Worm (Caenorhabditis elegans): ENCODE results near the gene ugt-12.

ugt-12 gene

DNA sequence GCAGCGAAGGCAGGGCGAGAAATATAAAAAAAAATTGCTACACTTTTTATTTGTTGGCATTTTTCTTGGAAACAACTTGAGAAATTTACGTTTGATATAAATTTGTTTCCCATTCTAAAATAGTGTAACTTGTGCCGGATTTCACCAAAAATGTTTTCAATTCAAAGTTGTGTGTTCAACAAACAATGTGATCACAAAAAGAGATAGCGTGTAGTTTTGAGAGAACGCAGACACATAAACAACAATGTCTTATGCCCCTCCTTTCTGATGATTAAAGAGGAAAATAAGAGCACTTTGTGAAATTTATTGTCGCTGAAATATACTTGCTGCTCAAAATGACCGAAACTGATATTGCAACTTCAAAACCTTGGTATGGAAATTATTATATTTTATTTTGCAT is 42.0 kb downstream of the ugt-12 start, which contains the start of gene abhd-5.1 (continued):
- no peak for TF ChIP-seq Y105C5A.15 (GFP tag; IDR thresholded peaks at IDR 0.05)
- TF ChIP-seq nhr-10 (tag; optimal IDR thresholded peaks at IDR 0.05): no peak
- TF ChIP-seq ceh-32 (tag; optimal IDR thresholded peaks at IDR 0.05; ENCODE audit: poor library complexity): no peak
- no peak for TF ChIP-seq unc-62 (GFP tag; optimal IDR thresholded peaks at IDR 0.05 in 1 of 2)
- TF ChIP-seq unc-62 (tag; optimal IDR thresholded peaks at IDR 0.05): no peak
- no peak for TF ChIP-seq fos-1 (tag; optimal IDR thresholded peaks at IDR 0.05)
- no peak for TF ChIP-seq unc-39 (tag; optimal IDR thresholded peaks at IDR 0.05)
- no peak for TF ChIP-seq Y48G9A.11 (GFP tag; IDR thresholded peaks at IDR 0.05)
- no peak for TF ChIP-seq daf-8 (GFP tag; IDR thresholded peaks at IDR 0.05)
- no peak for TF ChIP-seq egl-43 (GFP tag; IDR thresholded peaks at IDR 0.05)
- no peak for TF ChIP-seq lin-15B (tag; optimal IDR thresholded peaks at IDR 0.05)

DNA sequence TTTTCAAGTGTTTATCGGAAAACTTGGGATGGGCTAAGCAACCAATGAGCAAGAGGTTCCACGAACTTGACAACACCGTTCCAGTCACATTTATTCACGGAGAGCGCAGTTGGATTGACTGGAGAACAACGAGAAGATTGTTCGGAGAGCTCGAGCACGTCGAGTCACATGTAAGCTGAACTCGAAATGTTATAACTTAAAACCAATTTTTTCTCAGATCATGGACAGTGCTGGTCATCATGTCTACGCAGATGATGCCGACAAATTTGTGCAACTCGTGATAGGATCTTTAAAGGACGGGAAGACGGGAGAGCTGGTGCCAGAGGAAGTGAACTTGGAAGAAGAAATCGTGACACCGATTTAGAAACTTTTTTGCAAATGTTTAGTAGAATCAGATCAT is 42.9 kb downstream of the ugt-12 start:
- TF ChIP-seq aha-1 (tag) (peak; percentile 95), arid-1 (GFP tag; conservative IDR thresholded peaks at IDR 0.05) (no peak)

ce11 chrV:4844591-4844990 is 44.8 kb downstream of the ugt-12 start, which contains the start of gene abhd-5.2:
Gene abhd-5.2, plus strand, starts transcription at chrV:4844685.
- TF ChIP-seq lim-7 (GFP tag; IDR thresholded peaks at IDR 0.05) (no peak), vab-7 (GFP tag; IDR thresholded peaks at IDR 0.05) (no peak), nhr-42 (GFP tag; IDR thresholded peaks at IDR 0.05) (no peak), hif-1 (tag; optimal IDR thresholded peaks at IDR 0.05) (peak in 1 of 2 experiments; percentile 6), dve-1 (tag; optimal IDR thresholded peaks at IDR 0.05; ENCODE audit: insufficient read depth) (peak; percentile 64), dmd-9 (GFP tag; IDR thresholded peaks at IDR 0.05) (no peak), lin-15B (tag; optimal IDR thresholded peaks at IDR 0.05) (no peak), pha-4 (GFP tag; IDR thresholded peaks at IDR 0.05) (no peak), pha-4 (tag; optimal IDR thresholded peaks at IDR 0.05) (no peak), snpc-4 (tag; optimal IDR thresholded peaks at IDR 0.05) (no peak), dpl-1 (GFP tag; optimal IDR thresholded peaks at IDR 0.05) (no peak), ctbp-1 (GFP tag; IDR thresholded peaks at IDR 0.05) (no peak), zip-11 (GFP tag; IDR thresholded peaks at IDR 0.05) (no peak), F49E8.2 (tag; optimal IDR thresholded peaks at IDR 0.05; ENCODE audit: borderline replicate concordance) (no peak), ceh-28 (tag; optimal IDR thresholded peaks at IDR 0.05) (no peak), php-3 (GFP tag; IDR thresholded peaks at IDR 0.05) (no peak), hlh-30 (tag; optimal IDR thresholded peaks at IDR 0.05; ENCODE audit: insufficient read depth) (peak; percentile 99), nhr-25 (tag; optimal IDR thresholded peaks at IDR 0.05; ENCODE audit: borderline replicate concordance, insufficient read depth) (no peak), unc-39 (tag; optimal IDR thresholded peaks at IDR 0.05) (no peak), ama-1 (optimal IDR thresholded peaks at IDR 0.05) (no peak), daf-19 (GFP tag; conservative IDR thresholded peaks at IDR 0.05) (no peak), F44E2.7 (GFP tag; IDR thresholded peaks at IDR 0.05) (no peak), lin-38 (GFP tag; IDR thresholded peaks at IDR 0.05) (no peak), gei-8 (GFP tag; optimal IDR thresholded peaks at IDR 0.05) (no peak), nhr-28 (tag; optimal IDR thresholded peaks at IDR 0.05) (peak; percentile 85), sdz-12 (GFP tag; optimal IDR thresholded peaks at IDR 0.05) (no peak), Y5F2A.4 (GFP tag; optimal IDR thresholded peaks at IDR 0.05) (no peak), nhr-102 (tag; optimal IDR thresholded peaks at IDR 0.05) (peak; percentile 86), cey-2 (tag; optimal IDR thresholded peaks at IDR 0.05; ENCODE audit: borderline replicate concordance, insufficient read depth) (no peak), Y105C5A.15 (GFP tag; IDR thresholded peaks at IDR 0.05) (no peak), egl-27 (tag; optimal IDR thresholded peaks at IDR 0.05) (no peak), nhr-77 (tag; optimal IDR thresholded peaks at IDR 0.05) (peak; percentile 22), Y48G9A.11 (GFP tag; IDR thresholded peaks at IDR 0.05) (no peak), D1046.2 (GFP tag; IDR thresholded peaks at IDR 0.05) (no peak), nhr-237 (tag; optimal IDR thresholded peaks at IDR 0.05) (no peak), zag-1 (tag; optimal IDR thresholded peaks at IDR 0.05) (no peak), Y75B8A.6 (GFP tag; IDR thresholded peaks at IDR 0.05) (no peak), hlh-11 (tag; optimal IDR thresholded peaks at IDR 0.05) (peak; percentile 72), rbr-2 (tag; optimal IDR thresholded peaks at IDR 0.05) (no peak), dmd-8 (GFP tag; IDR thresholded peaks at IDR 0.05) (no peak)
